Worm (Caenorhabditis elegans): ENCODE data around the gene Y69E1A.3.

DNA sequence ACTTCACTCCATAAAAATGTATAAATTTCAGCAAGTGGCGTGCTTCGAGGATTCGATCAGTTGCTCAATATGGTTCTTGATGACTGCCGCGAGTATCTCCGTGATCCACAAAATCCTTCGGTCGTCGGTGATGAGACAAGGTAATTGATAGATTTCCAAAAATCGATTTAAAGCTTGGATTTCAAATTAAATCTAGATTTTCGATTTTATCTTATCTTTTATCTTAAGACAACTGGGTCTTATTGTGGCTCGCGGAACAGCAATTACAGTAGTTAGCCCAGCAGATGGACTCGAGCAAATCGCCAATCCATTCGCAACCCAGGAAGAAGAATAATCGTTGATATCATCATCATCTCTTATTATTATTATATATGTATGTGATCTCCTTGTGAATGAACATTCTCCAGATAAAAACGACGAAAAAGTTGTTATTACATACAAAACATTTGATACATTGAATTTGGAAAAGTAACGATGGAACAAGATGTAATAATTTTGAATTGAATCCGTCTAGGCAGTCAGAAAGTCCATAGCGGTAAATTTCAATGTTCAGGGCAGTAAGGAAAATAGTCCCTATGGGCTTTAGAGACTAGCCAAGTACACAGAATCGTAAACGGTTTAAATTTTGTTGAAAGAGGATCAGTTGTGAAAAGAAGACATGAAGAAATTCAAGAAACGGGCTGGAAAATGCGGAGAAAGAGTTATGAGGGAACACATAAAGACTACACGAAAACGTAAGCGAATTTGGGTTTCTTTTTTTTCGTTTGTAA lies 18.1 kb upstream of the Y69E1A.3 start:
- TF ChIP-seq dmd-8 (GFP tag; IDR thresholded peaks at IDR 0.05) (no peak), fkh-10 (GFP tag; optimal IDR thresholded peaks at IDR 0.05) (no peak), ztf-11 (tag; optimal IDR thresholded peaks at IDR 0.05) (no peak), ztf-7 (tag; optimal IDR thresholded peaks at IDR 0.05) (no peak), attf-4 (tag; optimal IDR thresholded peaks at IDR 0.05) (no peak), nhr-77 (tag; optimal IDR thresholded peaks at IDR 0.05) (peak; percentile 70), lin-39 (tag; optimal IDR thresholded peaks at IDR 0.05) (no peak), nhr-11 (tag; optimal IDR thresholded peaks at IDR 0.05) (no peak), nhr-28 (tag; optimal IDR thresholded peaks at IDR 0.05) (no peak)

Measured in whole organism, L4 larva.